Worm (Caenorhabditis elegans): ENCODE measurements around the gene pcrg-1.

- no peak for TF ChIP-seq ama-1 (optimal IDR thresholded peaks at IDR 0.05)
- no peak for TF ChIP-seq unc-86 (tag; optimal IDR thresholded peaks at IDR 0.05)
- no peak for TF ChIP-seq ces-1 (GFP tag; optimal IDR thresholded peaks at IDR 0.05)
- TF ChIP-seq elt-3 (tag; optimal IDR thresholded peaks at IDR 0.05): no peak
- TF ChIP-seq ztf-11 (tag; optimal IDR thresholded peaks at IDR 0.05): no peak
Observed at ce11 chrII:7197434-7197833, 2.9 kb upstream of the pcrg-1 start.

All from whole organism, L1 larva.